Fruit fly (Drosophila melanogaster) whole organism, embryonic: ENCODE results near the gene Alp10.

Experiments used
- ATbp ChIP-seq: fragments of 200-800 bp; sonication (Bioruptor generic); optimal IDR thresholded peaks from 2 replicates; lab custom pipeline; 2017; ENCODE audit warnings: missing biosample characterization, mild to moderate bottlenecking, missing genetic modification characterization, missing genetic modification reagents
- Adf1 ChIP-seq: fragments of 200-800 bp; sonication (Bioruptor generic); IDR thresholded peaks from 2 replicates; pipeline ENCODE4 v1.3.6; 2022; ENCODE audit warnings: missing biosample characterization, missing genetic modification characterization
- Bgb ChIP-seq: fragments of 200-800 bp; sonication (Bioruptor generic); IDR thresholded peaks from 2 replicates; pipeline ENCODE4 v1.3.6; 2022; ENCODE audit warnings: missing biosample characterization, missing genetic modification characterization; ENCODE audit not compliant: partially characterized antibody
- C15 ChIP-seq: fragments of 200-800 bp; sonication (Bioruptor generic); IDR thresholded peaks from 3 replicates; pipeline ENCODE4 v1.3.6; 2022; ENCODE audit warnings: missing biosample characterization, missing genetic modification characterization
- CG10462 ChIP-seq: fragments of 200-800 bp; sonication (Bioruptor generic); optimal IDR thresholded peaks from 2 replicates; lab custom pipeline; 2016; ENCODE audit warnings: missing biosample characterization, missing genetic modification characterization
- CG10979 ChIP-seq: fragments of 200-800 bp; sonication (Bioruptor generic); optimal IDR thresholded peaks from 2 replicates; lab custom pipeline; 2018; ENCODE audit warnings: missing biosample characterization, mild to moderate bottlenecking, missing genetic modification characterization, moderate library complexity
- CG11456 ChIP-seq: fragments of 200-800 bp; sonication (Bioruptor generic); IDR thresholded peaks from 3 replicates; pipeline ENCODE4 v1.3.6; 2022; ENCODE audit warnings: missing biosample characterization, missing genetic modification characterization
- CG12391 ChIP-seq: fragments of 200-800 bp; sonication (Bioruptor generic); optimal IDR thresholded peaks from 3 replicates; lab custom pipeline; 2018; ENCODE audit warnings: missing biosample characterization, mild to moderate bottlenecking, missing genetic modification characterization, moderate library complexity
- CG13296 ChIP-seq: fragments of 200-800 bp; sonication (Bioruptor generic); optimal IDR thresholded peaks from 3 replicates; lab custom pipeline; 2018; ENCODE audit warnings: missing biosample characterization, mild to moderate bottlenecking, missing genetic modification characterization
- CG14667 ChIP-seq: fragments of 200-800 bp; sonication (Bioruptor generic); IDR thresholded peaks from 2 replicates; pipeline ENCODE4 v1.3.6; 2022; ENCODE audit warnings: missing biosample characterization, missing genetic modification characterization
- CG17186 ChIP-seq: fragments of 200-800 bp; sonication (Bioruptor generic); optimal IDR thresholded peaks from 3 replicates; lab custom pipeline; 2017; ENCODE audit warnings: missing biosample characterization, missing genetic modification reagents, missing genetic modification characterization
- CG17568 ChIP-seq: fragments of 200-800 bp; sonication (Bioruptor generic); optimal IDR thresholded peaks from 2 replicates; lab custom pipeline; 2018; ENCODE audit warnings: missing biosample characterization, mild to moderate bottlenecking, missing genetic modification characterization, moderate library complexity
- CG31441 ChIP-seq: fragments of 200-800 bp; sonication (Bioruptor generic); IDR thresholded peaks from 2 replicates; pipeline ENCODE4 v1.3.6; 2022; ENCODE audit warnings: missing biosample characterization, missing genetic modification characterization
- CG4820 ChIP-seq: fragments of 200-800 bp; sonication (Bioruptor generic); optimal IDR thresholded peaks from 3 replicates; lab custom pipeline; 2016; ENCODE audit warnings: missing biosample characterization, missing genetic modification characterization
- CG5953 ChIP-seq: fragments of 200-800 bp; sonication (Bioruptor generic); IDR thresholded peaks from 2 replicates; pipeline ENCODE4 v1.3.6; 2022; ENCODE audit warnings: missing biosample characterization, missing genetic modification characterization
- CG6765 ChIP-seq: fragments of 200-800 bp; sonication (Bioruptor generic); optimal IDR thresholded peaks from 3 replicates; lab custom pipeline; 2017; ENCODE audit warnings: missing biosample characterization, mild to moderate bottlenecking, missing genetic modification characterization
- CG6813 ChIP-seq: fragments of 200-800 bp; sonication (Bioruptor generic); optimal IDR thresholded peaks from 2 replicates; lab custom pipeline; 2017; ENCODE audit warnings: missing biosample characterization, missing genetic modification characterization, mild to moderate bottlenecking, moderate library complexity, missing genetic modification reagents
- CG8089 ChIP-seq: fragments of 200-800 bp; sonication (Bioruptor generic); optimal IDR thresholded peaks from 3 replicates; lab custom pipeline; 2016; ENCODE audit warnings: missing biosample characterization, missing genetic modification characterization
- CG8924 ChIP-seq: fragments of 200-800 bp; optimal IDR thresholded peaks from 3 replicates; lab custom pipeline; 2019; ENCODE audit warnings: missing biosample characterization, mild to moderate bottlenecking, missing genetic modification characterization, moderate library complexity
- CG9876 ChIP-seq: fragments of 200-800 bp; sonication (Bioruptor generic); optimal IDR thresholded peaks from 2 replicates; lab custom pipeline; 2016; ENCODE audit warnings: missing biosample characterization, missing genetic modification characterization
- Chrac-16 ChIP-seq: fragments of 200-800 bp; sonication (Bioruptor generic); optimal IDR thresholded peaks from 3 replicates; lab custom pipeline; 2016; ENCODE audit warnings: missing biosample characterization, missing genetic modification characterization
- CoRest ChIP-seq: fragments of 200-800 bp; sonication (Bioruptor generic); optimal IDR thresholded peaks from 3 replicates; lab custom pipeline; 2018; ENCODE audit warnings: missing biosample characterization, mild to moderate bottlenecking, missing genetic modification characterization, moderate library complexity
- Dip2 ChIP-seq: fragments of 200-800 bp; sonication (Bioruptor generic); IDR thresholded peaks from 2 replicates; pipeline ENCODE4 v1.3.6; 2022; ENCODE audit warnings: missing biosample characterization, missing genetic modification characterization
- Elba2 ChIP-seq: fragments of 200-800 bp; sonication (Bioruptor generic); optimal IDR thresholded peaks from 3 replicates; lab custom pipeline; 2016; ENCODE audit warnings: missing biosample characterization, missing genetic modification characterization
- HLHmδ ChIP-seq: fragments of 200-800 bp; sonication (Bioruptor generic); optimal IDR thresholded peaks from 2 replicates; lab custom pipeline; 2018; ENCODE audit warnings: missing biosample characterization, mild to moderate bottlenecking, missing genetic modification characterization, moderate library complexity
- HmgD ChIP-seq: fragments of 200-800 bp; sonication (Bioruptor generic); optimal IDR thresholded peaks from 3 replicates; lab custom pipeline; 2016; ENCODE audit warnings: missing biosample characterization, missing genetic modification characterization
- Hr39 ChIP-seq: fragments of >200 bp; optimal IDR thresholded peaks from 2 replicates; lab custom pipeline; 2017
- Ptx1 ChIP-seq: fragments of 200-800 bp; sonication (Bioruptor generic); IDR thresholded peaks from 2 replicates; pipeline ENCODE4 v1.3.6; 2022; ENCODE audit warnings: missing biosample characterization, missing genetic modification characterization
- Side ChIP-seq: fragments of 200-800 bp; sonication (Bioruptor generic); optimal IDR thresholded peaks from 2 replicates; lab custom pipeline; 2016; ENCODE audit warnings: missing biosample characterization, missing genetic modification characterization
- Six4 ChIP-seq: fragments of 200-800 bp; sonication (Bioruptor generic); optimal IDR thresholded peaks from 2 replicates; lab custom pipeline; 2016; ENCODE audit warnings: missing biosample characterization, missing genetic modification characterization
- Ssrp ChIP-seq: fragments of 200-800 bp; sonication (Bioruptor generic); optimal IDR thresholded peaks from 2 replicates; lab custom pipeline; 2018; ENCODE audit warnings: missing biosample characterization, mild to moderate bottlenecking, missing genetic modification characterization, moderate library complexity
- bab2 ChIP-seq: fragments of 200-800 bp; sonication (Bioruptor generic); optimal IDR thresholded peaks from 2 replicates; lab custom pipeline; 2016; ENCODE audit warnings: missing biosample characterization, missing genetic modification characterization
- bowl ChIP-seq: fragments of 200-800 bp; sonication (Bioruptor generic); IDR thresholded peaks from 2 replicates; pipeline ENCODE4 v1.3.6; 2022; ENCODE audit warnings: missing biosample characterization, missing genetic modification characterization
- chinmo ChIP-seq: fragments of 200-800 bp; sonication (Bioruptor generic); IDR thresholded peaks from 4 replicates; pipeline ENCODE4 v1.3.6; 2022; ENCODE audit warnings: missing biosample characterization, missing genetic modification characterization; ENCODE audit not compliant: partially characterized antibody
- chn ChIP-seq: fragments of 200-800 bp; sonication (Bioruptor generic); optimal IDR thresholded peaks from 2 replicates; lab custom pipeline; 2016; ENCODE audit warnings: missing biosample characterization, missing genetic modification characterization
- ci ChIP-seq: fragments of 200-800 bp; sonication (Bioruptor generic); IDR thresholded peaks from 3 replicates; pipeline ENCODE4 v1.3.6; 2022; ENCODE audit warnings: missing biosample characterization, missing genetic modification characterization
- corto ChIP-seq: fragments of 200-800 bp; sonication (Bioruptor generic); optimal IDR thresholded peaks from 2 replicates; lab custom pipeline; 2016; ENCODE audit warnings: missing biosample characterization, mild to moderate bottlenecking, missing genetic modification characterization, moderate library complexity
- dmrt99B ChIP-seq: fragments of 200-800 bp; sonication (Bioruptor generic); optimal IDR thresholded peaks from 2 replicates; lab custom pipeline; 2018; ENCODE audit warnings: missing biosample characterization, mild to moderate bottlenecking, missing genetic modification characterization, moderate library complexity
- ftz-f1 ChIP-seq: fragments of 200-800 bp; sonication (Bioruptor generic); optimal IDR thresholded peaks from 2 replicates; lab custom pipeline; 2016; ENCODE audit warnings: missing biosample characterization, missing genetic modification characterization
- gcm ChIP-seq: fragments of 200-800 bp; sonication (Bioruptor generic); optimal IDR thresholded peaks from 2 replicates; lab custom pipeline; 2019; ENCODE audit warnings: missing biosample characterization, mild to moderate bottlenecking, missing genetic modification characterization, moderate library complexity
- gfzf ChIP-seq: fragments of 200-800 bp; sonication (Bioruptor generic); optimal IDR thresholded peaks from 2 replicates; lab custom pipeline; 2016; ENCODE audit warnings: missing biosample characterization, mild to moderate bottlenecking, missing genetic modification characterization, moderate library complexity
- hb ChIP-seq: fragments of 200-800 bp; sonication (Bioruptor generic); IDR thresholded peaks from 3 replicates; pipeline ENCODE4 v1.3.6; 2022; ENCODE audit warnings: missing biosample characterization, missing genetic modification characterization; ENCODE audit not compliant: partially characterized antibody
- hbn ChIP-seq: fragments of 200-800 bp; sonication (Bioruptor generic); IDR thresholded peaks from 2 replicates; pipeline ENCODE4 v1.3.6; 2022; ENCODE audit warnings: missing biosample characterization, missing genetic modification characterization; ENCODE audit not compliant: partially characterized antibody
- kni ChIP-seq: fragments of 200-800 bp; sonication (Bioruptor generic); optimal IDR thresholded peaks from 3 replicates; lab custom pipeline; 2017; ENCODE audit warnings: mild to moderate bottlenecking, missing biosample characterization, missing genetic modification reagents, missing genetic modification characterization
- lov ChIP-seq, 2 experiments: fragments of 200-800 bp in 1 of 2; fragments of >200 bp in 1 of 2; sonication (Bioruptor generic) in 1 of 2; IDR thresholded peaks in 1 of 2; optimal IDR thresholded peaks in 1 of 2; 2 replicates in 1 of 2; 3 replicates in 1 of 2; pipeline versions ENCODE4 v1.3.6 to Lab custom; 2017 to 2022; ENCODE audit warnings: missing biosample characterization in 1 of 2, missing genetic modification characterization in 1 of 2
- pho ChIP-seq: fragments of 200-800 bp; sonication (Bioruptor generic); optimal IDR thresholded peaks from 2 replicates; lab custom pipeline; 2016; ENCODE audit warnings: missing biosample characterization, missing genetic modification characterization
- psq ChIP-seq: fragments of 200-800 bp; sonication (Bioruptor generic); optimal IDR thresholded peaks from 2 replicates; lab custom pipeline; 2017; ENCODE audit warnings: missing biosample characterization, missing genetic modification characterization
- pzg ChIP-seq: fragments of 200-800 bp; sonication (Bioruptor generic); optimal IDR thresholded peaks from 3 replicates; lab custom pipeline; 2018; ENCODE audit warnings: missing biosample characterization, mild to moderate bottlenecking, missing genetic modification characterization, moderate library complexity
- schlank ChIP-seq: fragments of 200-800 bp; sonication (Bioruptor generic); optimal IDR thresholded peaks from 2 replicates; lab custom pipeline; 2018; ENCODE audit warnings: missing biosample characterization, mild to moderate bottlenecking, missing genetic modification characterization
- stc ChIP-seq: fragments of 200-800 bp; sonication (Bioruptor generic); IDR thresholded peaks from 2 replicates; pipeline ENCODE4 v1.3.6; 2022; ENCODE audit warnings: missing biosample characterization, missing genetic modification characterization

Gene Alp10

dm6 chr3L:5611732-5612250 lies 16.7 kb upstream of the Alp10 start (continued):
- TF ChIP-seq pho (GFP tag; lab: Kevin White, UChicago), result peak; percentile 25
- TF ChIP-seq kni, result peak; percentile 92
- peak; percentile 82 for TF ChIP-seq ATbp (GFP tag; lab: Kevin White, UChicago)
- TF ChIP-seq hbn, result no peak
- peak; percentile 38 for TF ChIP-seq Side (GFP tag; lab: Kevin White, UChicago)
- TF ChIP-seq Dip2, result no peak
- TF ChIP-seq CG9876 (GFP tag; lab: Kevin White, UChicago), result no peak
- TF ChIP-seq gfzf (GFP tag; lab: Kevin White, UChicago), result no peak
- TF ChIP-seq CG31441, result peak; percentile 95
- TF ChIP-seq CG10979 (tag; lab: Kevin White, UChicago), result peak; percentile 94
- no peak for TF ChIP-seq pzg
- peak; percentile 46 for TF ChIP-seq CG10462 (GFP tag; lab: Kevin White, UChicago)
- TF ChIP-seq Chrac-16 (GFP tag; lab: Kevin White, UChicago), result peak; percentile 64
- TF ChIP-seq CoRest, result peak; percentile 88
- TF ChIP-seq Elba2, result no peak
- no peak for TF ChIP-seq bowl
- TF ChIP-seq CG17568 (GFP tag; lab: Kevin White, UChicago), result peak; percentile 73
- no peak for TF ChIP-seq Adf1 (GFP tag; lab: Robert Waterston, UW)
- peak; percentile 75 for TF ChIP-seq CG6813 (GFP tag; lab: Kevin White, UChicago)
- TF ChIP-seq gcm, result peak; percentile 90
- TF ChIP-seq CG5953 (GFP tag; lab: Robert Waterston, UW), result peak; percentile 76; the same call in 1 of the 2 replicates
- peak; percentile 86 for TF ChIP-seq dmrt99B (tag; lab: Kevin White, UChicago)
- no peak for TF ChIP-seq CG6765 (GFP tag; lab: Kevin White, UChicago)
- no peak for TF ChIP-seq C15 (GFP tag; lab: Robert Waterston, UW)
- peak; percentile 78 for TF ChIP-seq Six4
- peak; percentile 64 for TF ChIP-seq corto (GFP tag; lab: Kevin White, UChicago)
- peak; percentile 89 for TF ChIP-seq stc (GFP tag; lab: Robert Waterston, UW)
- TF ChIP-seq Bgb (GFP tag; lab: Robert Waterston, UW), result no peak
- peak; percentile 85 for TF ChIP-seq Ssrp (tag; lab: Kevin White, UChicago)
- peak; percentile 90 for TF ChIP-seq CG12391 (tag; lab: Kevin White, UChicago)
- TF ChIP-seq CG4820 (GFP tag; lab: Kevin White, UChicago), result peak; percentile 69
- no peak for TF ChIP-seq CG13296 (GFP tag; lab: Kevin White, UChicago)
- no peak for TF ChIP-seq Hr39 (lab: Kevin White, UChicago)
- 0 out of 4 replicates have a peak, but pooled peaks have one; percentile 67 for TF ChIP-seq chinmo (GFP tag; lab: Robert Waterston, UW)
- TF ChIP-seq ci, result peak; percentile 88
- no peak for TF ChIP-seq schlank (tag; lab: Kevin White, UChicago)
- no peak for TF ChIP-seq HLHmδ (GFP tag; lab: Kevin White, UChicago)
- peak; percentile 73 for TF ChIP-seq chn (GFP tag; lab: Kevin White, UChicago)
- TF ChIP-seq bab2 (GFP tag; lab: Kevin White, UChicago), result peak; percentile 42
- TF ChIP-seq Ptx1 (GFP tag; lab: Robert Waterston, UW), result peak; percentile 60; the same call in 1 of the 2 replicates
- peak; percentile 14 for TF ChIP-seq psq (GFP tag; lab: Kevin White, UChicago)
- peak; percentile 90 for TF ChIP-seq CG8924 (tag; lab: Kevin White, UChicago)
- peak; percentile 45 for TF ChIP-seq CG14667 (GFP tag; lab: Robert Waterston, UW)
- peak; percentile 29 for TF ChIP-seq CG8089
- no peak for TF ChIP-seq CG11456 (GFP tag; lab: Robert Waterston, UW)
- TF ChIP-seq HmgD (GFP tag; lab: Kevin White, UChicago), result no peak
- peak; percentile 6 for TF ChIP-seq CG17186
- peak; percentile 28 for TF ChIP-seq ftz-f1 (GFP tag; lab: Kevin White, UChicago)
- TF ChIP-seq hb (GFP tag; lab: Robert Waterston, UW), result no peak
- TF ChIP-seq lov (optimal IDR thresholded peaks at IDR 0.05; lab: Kevin White, UChicago), result no peak
- TF ChIP-seq lov (GFP tag; IDR thresholded peaks at IDR 0.05; lab: Robert Waterston, UW), result 0 out of 3 replicates have a peak, but pooled peaks have one; percentile 76
